Worm (Caenorhabditis elegans) whole organism, L4 larva: ENCODE measurements around the gene gem-1.

Source experiments
- ZK546.5 ChIP-seq, 2 experiments: sonication (generic microtip); optimal IDR thresholded peaks; 2 replicates each; lab custom pipeline; 2017; ENCODE audit warnings: missing biosample characterization in 2 of 2, missing genetic modification characterization in 2 of 2
- hlh-30 ChIP-seq: sonication (generic microtip); optimal IDR thresholded peaks from 2 replicates; lab custom pipeline; 2017; ENCODE audit warnings: antibody characterized with exemption, mild to moderate bottlenecking, missing genetic modification characterization, missing compliant biosample characterization; ENCODE audit not compliant: insufficient read depth
- lin-39 ChIP-seq: fragments of 150-350 bp; optimal IDR thresholded peaks from 2 replicates; lab custom pipeline; 2014; ENCODE audit warnings: missing biosample characterization, missing genetic modification reagents, missing genetic modification characterization
- mdl-1 ChIP-seq, 2 experiments: fragments of 150-350 bp in 1 of 2; sonication (generic microtip) in 1 of 2; optimal IDR thresholded peaks; 2 replicates each; lab custom pipeline; 2014 to 2017; ENCODE audit warnings: missing biosample characterization in 2 of 2, missing genetic modification characterization in 2 of 2
- unc-62 ChIP-seq, 3 experiments: fragments of 150-350 bp in 1 of 3; sonication (generic microtip); optimal IDR thresholded peaks in 2 of 3; peaks in 1 of 3; 1 replicate in 1 of 3; 2 replicates in 2 of 3; lab custom pipeline; 2014 to 2017; ENCODE audit warnings: missing biosample characterization in 3 of 3, missing genetic modification characterization in 3 of 3, missing genetic modification reagents in 3 of 3, missing genotype in 1 of 3

DNA sequence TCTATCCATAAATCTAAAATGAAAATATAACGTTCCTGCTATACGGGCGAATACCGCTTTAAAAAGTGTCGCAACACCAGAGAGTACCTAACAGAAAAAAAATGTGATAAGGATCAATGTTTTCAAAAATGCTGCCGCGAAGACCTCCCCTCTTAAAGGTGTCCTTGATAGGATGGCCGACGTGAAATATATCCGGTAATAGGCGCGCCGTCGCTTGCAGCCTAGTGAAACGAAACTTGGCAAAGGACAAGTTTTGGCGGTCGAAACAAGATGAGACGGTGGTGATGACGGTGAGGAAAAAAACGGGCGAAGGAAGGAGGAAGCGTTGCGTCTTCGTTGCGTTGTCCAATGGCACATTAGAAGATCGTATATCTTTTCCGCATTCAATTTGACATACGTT, 12.0 kb upstream of the gem-1 start:
- TF ChIP-seq lin-39 (tag; lab: Kevin White, UChicago) (no peak), unc-62 (GFP tag; optimal IDR thresholded peaks at IDR 0.05 in 1 of 2; lab: Kevin White, UChicago) (peak in 1 of 2 experiments; percentile 59), unc-62 (tag; optimal IDR thresholded peaks at IDR 0.05; lab: Kevin White, UChicago) (no peak), hlh-30 (tag; lab: Kevin White, UChicago) (no peak), ZK546.5 (tag; optimal IDR thresholded peaks at IDR 0.05; lab: Kevin White, UChicago) (no peak), mdl-1 (tag; optimal IDR thresholded peaks at IDR 0.05; lab: Kevin White, UChicago) (no peak)
